Worm (Caenorhabditis elegans): ENCODE data around the gene sre-8.

sre-8 gene

DNA sequence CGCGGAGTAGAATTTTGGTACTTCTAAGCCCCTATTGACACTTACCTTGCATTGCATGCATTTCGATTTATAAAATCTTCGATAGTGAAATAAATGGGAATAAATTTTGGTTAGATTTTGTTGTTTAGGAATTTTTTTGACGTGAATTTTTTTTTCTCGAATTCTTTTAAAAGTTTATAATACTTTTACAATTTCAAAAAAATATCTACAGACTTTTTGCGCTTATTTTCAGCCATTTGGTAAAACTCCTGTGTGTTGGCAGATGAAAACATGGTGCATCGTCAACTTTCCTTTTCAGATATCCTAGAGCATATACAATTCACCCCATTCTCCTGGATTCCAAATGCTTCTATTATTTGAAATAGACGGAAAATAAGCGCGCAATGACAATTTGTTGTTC is 33.7 kb downstream of the sre-8 start, which contains the start of gene F14D7.18:
F14D7.18 (minus strand) TSS at position 101 of the 400 bp plus-strand sequence.
- TF ChIP-seq elt-2 (tag; optimal IDR thresholded peaks at IDR 0.05) (no peak), nhr-43 (tag; optimal IDR thresholded peaks at IDR 0.05; ENCODE audit: poor library complexity, severe bottlenecking) (no peak), jun-1 (tag; optimal IDR thresholded peaks at IDR 0.05) (no peak), lin-15B (tag; optimal IDR thresholded peaks at IDR 0.05) (no peak), sea-2 (GFP tag; optimal IDR thresholded peaks at IDR 0.05) (no peak)

DNA sequence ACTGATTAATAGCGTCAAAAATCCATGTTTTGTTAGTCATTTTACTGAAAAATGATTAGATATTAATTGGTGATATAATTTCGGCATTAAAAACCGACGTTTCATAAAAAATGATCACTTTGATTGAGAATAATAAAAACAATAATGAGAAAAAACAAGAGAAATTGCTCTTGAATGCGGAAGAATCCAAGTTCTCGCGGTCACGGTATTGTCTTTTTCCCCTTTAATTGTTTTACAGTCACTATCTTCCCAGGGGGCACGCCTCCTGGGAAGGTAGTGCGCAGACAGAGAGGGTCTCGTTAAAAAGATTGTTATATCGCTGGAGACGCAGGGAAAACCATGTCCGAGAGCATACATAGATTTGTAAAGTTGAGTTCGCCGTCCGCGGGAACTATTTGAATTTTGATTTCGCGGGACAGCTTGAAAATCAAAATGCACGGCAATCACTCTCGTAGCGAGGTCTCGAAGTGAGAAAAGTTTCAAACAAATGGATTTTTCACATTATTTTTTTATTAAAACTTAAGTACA is 36.8 kb downstream of the sre-8 start, which contains the start of gene F14D7.2:
F14D7.2 (minus strand) TSS at position 51 of the 528 bp plus-strand sequence.
- TF ChIP-seq ceh-28 (tag; optimal IDR thresholded peaks at IDR 0.05) = no peak
- no peak for TF ChIP-seq aly-2 (tag; optimal IDR thresholded peaks at IDR 0.05)
- no peak for TF ChIP-seq nhr-28 (tag; optimal IDR thresholded peaks at IDR 0.05)
- TF ChIP-seq lsy-12 (tag; optimal IDR thresholded peaks at IDR 0.05) = no peak
- no peak for TF ChIP-seq nhr-76 (tag; optimal IDR thresholded peaks at IDR 0.05)
- TF ChIP-seq ceh-82 (tag; optimal IDR thresholded peaks at IDR 0.05) = no peak
- no peak for TF ChIP-seq nhr-237 (tag; optimal IDR thresholded peaks at IDR 0.05)
- TF ChIP-seq nhr-43 (tag; optimal IDR thresholded peaks at IDR 0.05; ENCODE audit: poor library complexity, severe bottlenecking) = no peak
- no peak for TF ChIP-seq fos-1 (tag; optimal IDR thresholded peaks at IDR 0.05)

DNA sequence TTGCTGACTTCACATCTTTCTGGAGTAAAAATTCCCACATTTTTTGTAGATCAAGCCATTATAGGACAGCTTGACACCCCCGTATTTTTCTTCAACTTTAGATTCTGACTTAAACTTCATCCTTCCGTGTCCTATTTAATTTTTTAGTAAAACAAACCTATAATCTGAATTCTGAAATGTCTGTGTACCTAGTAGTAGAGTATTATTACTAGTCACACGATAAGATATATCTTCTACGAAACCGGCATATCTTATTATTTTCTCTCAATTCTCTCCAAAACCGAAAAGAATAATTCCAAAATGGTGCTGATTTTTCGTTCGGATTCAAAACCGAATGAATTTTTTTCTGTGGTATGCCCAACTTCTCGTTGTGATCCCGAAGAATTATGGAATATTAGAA is 37.5 kb downstream of the sre-8 start, which contains the start of gene F14D7.9:
F14D7.9 (plus strand) TSS at position 301 of the 400 bp plus-strand sequence.
- TF ChIP-seq elt-2 (tag; optimal IDR thresholded peaks at IDR 0.05) (no peak), unc-62 (GFP tag; optimal IDR thresholded peaks at IDR 0.05) (no peak), ceh-16 (tag; optimal IDR thresholded peaks at IDR 0.05) (no peak), lin-15B (tag; optimal IDR thresholded peaks at IDR 0.05) (no peak), ceh-82 (tag; optimal IDR thresholded peaks at IDR 0.05) (no peak), nhr-28 (tag; optimal IDR thresholded peaks at IDR 0.05) (no peak), sea-2 (GFP tag; optimal IDR thresholded peaks at IDR 0.05) (no peak), fos-1 (tag; optimal IDR thresholded peaks at IDR 0.05) (no peak), snpc-4 (tag; optimal IDR thresholded peaks at IDR 0.05) (no peak), mdl-1 (tag; optimal IDR thresholded peaks at IDR 0.05) (no peak), ztf-4 (tag; optimal IDR thresholded peaks at IDR 0.05) (no peak), nfya-1 (tag; optimal IDR thresholded peaks at IDR 0.05; ENCODE audit: insufficient read depth) (no peak), hmg-11 (tag; optimal IDR thresholded peaks at IDR 0.05) (no peak), nhr-237 (tag; optimal IDR thresholded peaks at IDR 0.05) (no peak)

DNA sequence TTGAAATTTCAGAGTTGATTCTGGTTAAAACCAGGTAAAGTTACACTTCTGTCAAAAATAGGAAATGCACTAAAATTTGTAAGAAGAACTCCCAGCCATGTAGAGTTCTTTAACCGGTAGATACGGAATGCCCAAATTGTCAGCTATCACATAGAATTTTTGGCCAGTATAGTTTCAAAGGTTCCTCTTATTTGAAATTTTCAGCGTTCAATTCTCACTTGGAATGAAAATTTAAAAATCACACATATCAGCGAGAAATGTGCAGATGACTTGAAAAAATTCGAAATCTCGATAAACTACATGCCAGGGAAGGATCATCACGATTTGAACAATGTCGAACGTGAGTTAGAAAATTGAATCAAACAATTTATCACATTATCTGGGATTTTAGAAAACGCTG is 39.6 kb downstream of the sre-8 start, which contains the start of gene F14D7.3:
F14D7.3 (plus strand) TSS at position 301 of the 400 bp plus-strand sequence.
- TF ChIP-seq hmg-11 (tag; optimal IDR thresholded peaks at IDR 0.05) = no peak
- no peak for TF ChIP-seq jun-1 (tag; optimal IDR thresholded peaks at IDR 0.05)
- no peak for TF ChIP-seq nhr-67 (tag; optimal IDR thresholded peaks at IDR 0.05)
- TF ChIP-seq fos-1 (tag; optimal IDR thresholded peaks at IDR 0.05) = no peak
- no peak for TF ChIP-seq egl-5 (tag; optimal IDR thresholded peaks at IDR 0.05)
- TF ChIP-seq unc-39 (tag; optimal IDR thresholded peaks at IDR 0.05) = no peak
- no peak for TF ChIP-seq eor-1 (tag; optimal IDR thresholded peaks at IDR 0.05)
- no peak for TF ChIP-seq snpc-4 (tag; optimal IDR thresholded peaks at IDR 0.05)
- TF ChIP-seq nhr-12 (tag; optimal IDR thresholded peaks at IDR 0.05) = no peak
- no peak for TF ChIP-seq nhr-76 (tag; optimal IDR thresholded peaks at IDR 0.05)
- no peak for TF ChIP-seq ceh-9 (tag; optimal IDR thresholded peaks at IDR 0.05)
- TF ChIP-seq mml-1 (tag; optimal IDR thresholded peaks at IDR 0.05) = no peak
- no peak for TF ChIP-seq elt-1 (tag; optimal IDR thresholded peaks at IDR 0.05)
- TF ChIP-seq skn-1 (tag; optimal IDR thresholded peaks at IDR 0.05) = no peak
- TF ChIP-seq unc-62 (GFP tag; optimal IDR thresholded peaks at IDR 0.05) = no peak
- TF ChIP-seq nhr-28 (tag; optimal IDR thresholded peaks at IDR 0.05) = no peak
- TF ChIP-seq ceh-82 (tag; optimal IDR thresholded peaks at IDR 0.05) = no peak
- no peak for TF ChIP-seq nfya-1 (tag; optimal IDR thresholded peaks at IDR 0.05; ENCODE audit: insufficient read depth)
- no peak for TF ChIP-seq elt-3 (tag; optimal IDR thresholded peaks at IDR 0.05)

DNA sequence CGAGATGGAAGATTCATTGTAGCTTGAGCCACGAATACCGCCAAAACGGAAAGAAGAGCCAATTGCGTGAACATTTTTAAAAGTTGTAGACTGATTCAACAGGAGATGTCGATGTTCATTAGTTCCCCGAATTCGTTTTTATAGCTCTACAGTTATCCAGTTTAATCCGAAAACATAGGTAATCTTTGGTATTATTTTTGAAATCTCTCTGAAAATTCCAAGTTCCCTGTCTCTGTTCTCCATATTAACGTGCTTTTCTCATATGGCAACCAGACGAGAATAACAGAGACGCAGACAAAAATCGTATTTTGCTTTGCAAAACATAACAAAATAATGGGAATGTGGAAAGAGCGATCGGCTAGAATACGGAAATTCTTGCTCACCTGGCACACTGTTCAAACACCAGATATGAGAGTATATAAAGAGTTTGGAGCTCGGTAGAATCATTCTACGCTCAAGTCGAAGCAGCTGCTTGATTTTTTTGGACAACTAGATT is 42.7 kb downstream of the sre-8 start, which contains the start of the genes spig-3 and F14D7.12:
spig-3 (minus strand) TSS at position 101 of the 496 bp plus-strand sequence.
F14D7.12 (plus strand) TSS at position 446 of the 496 bp plus-strand sequence.
- TF ChIP-seq skn-1 (tag; optimal IDR thresholded peaks at IDR 0.05) (no peak), ama-1 (optimal IDR thresholded peaks at IDR 0.05) (no peak), ceh-9 (tag; optimal IDR thresholded peaks at IDR 0.05) (no peak), ceh-82 (tag; optimal IDR thresholded peaks at IDR 0.05) (no peak), ztf-4 (tag; optimal IDR thresholded peaks at IDR 0.05) (no peak), pqm-1 (tag; optimal IDR thresholded peaks at IDR 0.05) (no peak), unc-39 (tag; optimal IDR thresholded peaks at IDR 0.05) (no peak), lsy-12 (tag; optimal IDR thresholded peaks at IDR 0.05) (no peak), ceh-28 (tag; optimal IDR thresholded peaks at IDR 0.05) (no peak), mdl-1 (tag; optimal IDR thresholded peaks at IDR 0.05) (no peak), pha-4 (tag; optimal IDR thresholded peaks at IDR 0.05) (no peak), elt-1 (tag; optimal IDR thresholded peaks at IDR 0.05) (no peak), ztf-11 (tag; optimal IDR thresholded peaks at IDR 0.05) (no peak), nhr-11 (tag; optimal IDR thresholded peaks at IDR 0.05) (no peak), jun-1 (tag; optimal IDR thresholded peaks at IDR 0.05) (no peak), nhr-28 (tag; optimal IDR thresholded peaks at IDR 0.05) (no peak)

Measured in whole organism, L3 larva.